Worm (Caenorhabditis elegans) whole organism, L3 larva: ENCODE data around the gene wee-1.1.

Experiments
- R02D3.7 ChIP-seq: fragments of 150-350 bp; optimal IDR thresholded peaks from 2 replicates; lab custom pipeline; 2014; ENCODE audit warnings: missing biosample characterization, missing genetic modification characterization
- ama-1 ChIP-seq: fragments of 150-350 bp; optimal IDR thresholded peaks from 2 replicates; lab custom pipeline; 2018
- ceh-82 ChIP-seq: fragments of 150-350 bp; optimal IDR thresholded peaks from 2 replicates; lab custom pipeline; 2014; ENCODE audit warnings: missing biosample characterization, missing genetic modification characterization
- ceh-9 ChIP-seq: sonication (generic microtip); optimal IDR thresholded peaks from 2 replicates; lab custom pipeline; 2018; ENCODE audit warnings: missing biosample characterization, missing genetic modification characterization
- fos-1 ChIP-seq: fragments of 150-350 bp; optimal IDR thresholded peaks from 2 replicates; lab custom pipeline; 2014; ENCODE audit warnings: missing biosample characterization, missing genetic modification characterization
- lin-39 ChIP-seq: fragments of 150-350 bp; optimal IDR thresholded peaks from 2 replicates; lab custom pipeline; 2018; ENCODE audit warnings: missing biosample characterization, missing genetic modification reagents, missing genetic modification characterization
- nhr-11 ChIP-seq: fragments of 150-350 bp; optimal IDR thresholded peaks from 2 replicates; lab custom pipeline; 2014; ENCODE audit warnings: missing biosample characterization, missing genetic modification characterization
- nhr-77 ChIP-seq: fragments of 150-350 bp; optimal IDR thresholded peaks from 2 replicates; lab custom pipeline; 2014; ENCODE audit warnings: missing biosample characterization, missing genetic modification characterization
- pha-4 ChIP-seq: fragments of 150-350 bp; optimal IDR thresholded peaks from 2 replicates; lab custom pipeline; 2014; ENCODE audit warnings: missing biosample characterization, missing genetic modification reagents, missing genetic modification characterization
- pqm-1 ChIP-seq: fragments of 150-350 bp; optimal IDR thresholded peaks from 2 replicates; lab custom pipeline; 2017; ENCODE audit warnings: missing biosample characterization, missing genetic modification characterization, inconsistent platforms
- sea-2 ChIP-seq: fragments of 150-350 bp; sonication (generic microtip); optimal IDR thresholded peaks from 4 replicates; lab custom pipeline; 2014; ENCODE audit warnings: missing biosample characterization, missing genetic modification reagents, missing genetic modification characterization
- unc-62 ChIP-seq: fragments of 150-350 bp; sonication (generic microtip); optimal IDR thresholded peaks from 4 replicates; lab custom pipeline; 2014; ENCODE audit warnings: missing biosample characterization, missing genetic modification reagents, missing genetic modification characterization
- ztf-11 ChIP-seq: fragments of 150-350 bp; optimal IDR thresholded peaks from 2 replicates; lab custom pipeline; 2014; ENCODE audit warnings: missing biosample characterization, missing genetic modification characterization

DNA sequence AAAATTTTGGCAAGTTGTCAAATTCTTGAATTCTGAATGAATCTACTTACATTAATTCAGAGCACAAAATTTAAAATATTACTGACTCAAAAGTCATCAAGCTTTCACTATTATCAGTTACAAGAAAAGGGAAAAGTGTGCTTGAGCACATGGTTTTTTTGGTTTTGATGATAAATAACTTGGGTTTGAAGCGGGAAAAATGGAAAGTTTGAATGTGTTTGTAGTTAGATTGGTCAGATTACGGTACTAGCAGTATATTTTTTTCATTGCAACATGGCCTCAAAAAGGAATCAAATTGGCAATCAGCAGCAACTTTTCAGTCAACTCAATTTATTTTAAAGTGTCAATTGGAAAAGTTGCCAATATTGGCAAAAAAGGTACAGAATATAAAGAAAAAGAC is 21.3 kb upstream of the wee-1.1 start:
- TF ChIP-seq R02D3.7 (no peak), unc-62 (GFP tag; lab: Kevin White, UChicago) (no peak), nhr-77 (tag; lab: Kevin White, UChicago) (no peak), ztf-11 (no peak), ceh-9 (tag; lab: Kevin White, UChicago) (no peak), pqm-1 (tag; lab: Kevin White, UChicago) (peak; percentile 53), pha-4 (tag; lab: Kevin White, UChicago) (peak; percentile 3), lin-39 (tag; lab: Kevin White, UChicago) (no peak), sea-2 (GFP tag; lab: Kevin White, UChicago) (no peak), ama-1 (lab: Kevin White, UChicago) (no peak), nhr-11 (tag; lab: Kevin White, UChicago) (no peak), fos-1 (tag; lab: Kevin White, UChicago) (no peak), ceh-82 (tag; lab: Kevin White, UChicago) (no peak)
